Worm (Caenorhabditis elegans): ENCODE measurements around the gene srg-25.

DNA sequence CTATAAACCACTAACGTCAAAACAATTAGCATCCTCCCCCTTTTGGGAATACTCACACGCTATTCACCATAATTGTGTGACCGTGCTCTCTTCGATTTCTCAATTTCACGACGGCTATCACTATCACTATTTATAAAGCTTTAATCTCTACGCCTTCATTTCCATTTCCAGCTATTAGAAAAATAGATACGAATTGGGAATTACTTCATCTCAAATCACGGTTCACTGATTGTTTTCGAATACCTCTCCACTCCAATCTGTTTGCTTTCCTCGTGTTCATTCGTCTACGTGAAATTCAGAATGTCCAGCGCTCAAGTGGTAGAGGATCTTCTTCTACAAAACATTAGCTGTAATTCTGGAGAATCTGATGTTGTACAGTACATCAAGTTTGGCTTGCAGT lies 8.4 kb downstream of the srg-25 start, which contains the start of gene srg-29:
- TF ChIP-seq ceh-82 (tag; optimal IDR thresholded peaks at IDR 0.05), result no peak
- no peak for TF ChIP-seq spr-1 (tag; optimal IDR thresholded peaks at IDR 0.05)
- no peak for TF ChIP-seq lin-39 (tag; optimal IDR thresholded peaks at IDR 0.05)
- no peak for TF ChIP-seq attf-4 (tag; optimal IDR thresholded peaks at IDR 0.05)
- no peak for TF ChIP-seq snpc-4 (tag; optimal IDR thresholded peaks at IDR 0.05)
- TF ChIP-seq lin-15B (tag; optimal IDR thresholded peaks at IDR 0.05), result no peak
- no peak for TF ChIP-seq ama-1 (optimal IDR thresholded peaks at IDR 0.05)
- no peak for TF ChIP-seq zag-1 (tag; optimal IDR thresholded peaks at IDR 0.05)
- TF ChIP-seq lir-3 (tag; optimal IDR thresholded peaks at IDR 0.05), result no peak
- no peak for TF ChIP-seq nhr-41 (GFP tag; IDR thresholded peaks at IDR 0.05)
- TF ChIP-seq dpl-1 (GFP tag; optimal IDR thresholded peaks at IDR 0.05), result no peak
- no peak for TF ChIP-seq set-16 (GFP tag; IDR thresholded peaks at IDR 0.05)

Data from whole organism, L4 larva.